Fruit fly (Drosophila melanogaster): Measurements from ENCODE around the gene rst.

rst gene

dm6 chrX:2984902-2985772 is 11.5 kb upstream of the rst start (continued):
- TF ChIP-seq CG17385 (GFP tag; optimal IDR thresholded peaks at IDR 0.05) (peak; percentile 6), HLH54F (GFP tag; optimal IDR thresholded peaks at IDR 0.05) (no peak), HmgD (GFP tag; optimal IDR thresholded peaks at IDR 0.05) (no peak), h (optimal IDR thresholded peaks at IDR 0.05) (no peak), CG11456 (GFP tag; IDR thresholded peaks at IDR 0.05) (no peak), CG31441 (GFP tag; IDR thresholded peaks at IDR 0.05) (peak; percentile 59), ara (GFP tag; IDR thresholded peaks at IDR 0.05) (peak; percentile 79), fru (optimal IDR thresholded peaks at IDR 0.05) (no peak), Antp (GFP tag; optimal IDR thresholded peaks at IDR 0.05) (peak; percentile 3), CG18619 (GFP tag; optimal IDR thresholded peaks at IDR 0.05) (peak; percentile 3), CG13123 (GFP tag; optimal IDR thresholded peaks at IDR 0.05) (no peak), ranshi (GFP tag; IDR thresholded peaks at IDR 0.05) (no peak), Sox102F (GFP tag; optimal IDR thresholded peaks at IDR 0.05) (peak; percentile 8), ewg (GFP tag; optimal IDR thresholded peaks at IDR 0.05) (no peak), CG14441 (GFP tag; IDR thresholded peaks at IDR 0.05) (no peak), CG14965 (GFP tag; optimal IDR thresholded peaks at IDR 0.05; ENCODE audit: borderline replicate concordance) (no peak), sens (GFP tag) (peak; percentile 96), bcd (GFP tag; optimal IDR thresholded peaks at IDR 0.05) (peak; percentile 8), CG7372 (GFP tag; IDR thresholded peaks at IDR 0.05) (no peak), CG11398 (GFP tag; optimal IDR thresholded peaks at IDR 0.05) (no peak), unpg (GFP tag; optimal IDR thresholded peaks at IDR 0.05) (peak; percentile 32), stwl (tag; optimal IDR thresholded peaks at IDR 0.05) (peak; percentile 48), hkb (optimal IDR thresholded peaks at IDR 0.05) (no peak), hkb (GFP tag; IDR thresholded peaks at IDR 0.05) (no peak), CG10209 (GFP tag; optimal IDR thresholded peaks at IDR 0.05) (peak; percentile 60), CG10462 (GFP tag; optimal IDR thresholded peaks at IDR 0.05) (peak; percentile 32), dmrt99B (tag; optimal IDR thresholded peaks at IDR 0.05) (no peak), CG10979 (tag; optimal IDR thresholded peaks at IDR 0.05) (peak; percentile 86), CG30403 (GFP tag; optimal IDR thresholded peaks at IDR 0.05) (peak; percentile 41), pnt (GFP tag; optimal IDR thresholded peaks at IDR 0.05) (no peak), CG7963 (GFP tag; IDR thresholded peaks at IDR 0.05; ENCODE audit: partially characterized antibody) (no peak), CG10321 (GFP tag; IDR thresholded peaks at IDR 0.05) (no peak), Lpt (GFP tag; optimal IDR thresholded peaks at IDR 0.05) (no peak), Sin3A (optimal IDR thresholded peaks at IDR 0.05) (no peak), slbo (GFP tag; IDR thresholded peaks at IDR 0.05) (no peak), oc (tag; optimal IDR thresholded peaks at IDR 0.05) (no peak), CG14050 (GFP tag; IDR thresholded peaks at IDR 0.05) (no peak), CG10959 (GFP tag; IDR thresholded peaks at IDR 0.05) (peak; percentile 72), Chrac-16 (GFP tag; optimal IDR thresholded peaks at IDR 0.05) (peak; percentile 69), Max (GFP tag; optimal IDR thresholded peaks at IDR 0.05) (no peak), CG16779 (GFP tag; IDR thresholded peaks at IDR 0.05) (no peak), sc (optimal IDR thresholded peaks at IDR 0.05) (no peak), sc (GFP tag; optimal IDR thresholded peaks at IDR 0.05) (peak; percentile 14), D19A (tag; optimal IDR thresholded peaks at IDR 0.05) (peak; percentile 41), Spps (tag; optimal IDR thresholded peaks at IDR 0.05) (peak; percentile 39), CG12236 (GFP tag; optimal IDR thresholded peaks at IDR 0.05) (peak; percentile 47), CG15601 (tag; optimal IDR thresholded peaks at IDR 0.05) (peak; percentile 19), CG8290 (GFP tag; optimal IDR thresholded peaks at IDR 0.05) (peak; percentile 21), CG8290 (tag; optimal IDR thresholded peaks at IDR 0.05) (no peak), Fer3 (tag; optimal IDR thresholded peaks at IDR 0.05) (no peak), Hsf (GFP tag; optimal IDR thresholded peaks at IDR 0.05) (peak; percentile 58), grn (GFP tag; optimal IDR thresholded peaks at IDR 0.05) (no peak)

Measured in whole organism, embryonic.